Worm (Caenorhabditis elegans) whole organism, L1 larva: Measurements from ENCODE around the gene mlc-5.

Source experiments
- C16A3.4 ChIP-seq: fragments of 150-350 bp; optimal IDR thresholded peaks from 2 replicates; lab custom pipeline; 2014; ENCODE audit warnings: missing biosample characterization, missing genetic modification characterization
- Y116A8C.19 ChIP-seq: sonication (generic microtip); optimal IDR thresholded peaks from 2 replicates; lab custom pipeline; 2016; ENCODE audit warnings: missing compliant biosample characterization, missing genetic modification characterization, borderline replicate concordance
- aly-2 ChIP-seq: fragments of 150-350 bp; optimal IDR thresholded peaks from 2 replicates; lab custom pipeline; 2014; ENCODE audit warnings: missing biosample characterization, missing genetic modification characterization
- blmp-1 ChIP-seq: fragments of 150-350 bp; optimal IDR thresholded peaks from 2 replicates; lab custom pipeline; 2014; ENCODE audit warnings: missing biosample characterization, missing genetic modification characterization
- ceh-63 ChIP-seq: fragments of 200-800 bp; sonication (Bioruptor generic); optimal IDR thresholded peaks from 2 replicates; lab custom pipeline; 2018; ENCODE audit warnings: mild to moderate bottlenecking, missing genetic modification characterization, missing compliant biosample characterization
- ceh-88 ChIP-seq: fragments of 200-800 bp; sonication (Bioruptor generic); IDR thresholded peaks from 2 replicates; pipeline ENCODE4 v1.3.6; 2022; ENCODE audit warnings: missing genetic modification characterization, missing compliant biosample characterization
- ces-1 ChIP-seq: fragments of 150-350 bp; optimal IDR thresholded peaks from 2 replicates; lab custom pipeline; 2014; ENCODE audit warnings: missing biosample characterization, missing genetic modification reagents, missing genetic modification characterization
- efl-1 ChIP-seq, 4 experiments: fragments of 150-350 bp; optimal IDR thresholded peaks in 3 of 4; peaks in 1 of 4; 1 replicate in 1 of 4; 2 replicates in 3 of 4; lab custom pipeline; 2014; ENCODE audit warnings: missing biosample characterization in 2 of 4, missing genetic modification characterization in 2 of 4, missing genetic modification reagents in 2 of 4
- efl-3 ChIP-seq: fragments of 200-800 bp; sonication (Bioruptor generic); optimal IDR thresholded peaks from 2 replicates; lab custom pipeline; 2018; ENCODE audit warnings: mild to moderate bottlenecking, missing genetic modification characterization, missing compliant biosample characterization
- egl-13 ChIP-seq: sonication (generic microtip); optimal IDR thresholded peaks from 2 replicates; lab custom pipeline; 2016; ENCODE audit warnings: missing genotype, missing genetic modification reagents, missing genetic modification characterization, missing compliant biosample characterization
- egl-27 ChIP-seq, 2 experiments: fragments of 150-350 bp in 1 of 2; sonication (generic microtip); optimal IDR thresholded peaks; 3 replicates each; lab custom pipeline; 2017 to 2018; ENCODE audit warnings: missing biosample characterization in 2 of 2, missing genetic modification characterization in 2 of 2, missing genetic modification reagents in 2 of 2
- fkh-10 ChIP-seq: sonication (generic microtip); optimal IDR thresholded peaks from 2 replicates; lab custom pipeline; 2017; ENCODE audit warnings: missing biosample characterization, missing genetic modification reagents, missing genetic modification characterization
- fos-1 ChIP-seq: fragments of 150-350 bp; optimal IDR thresholded peaks from 2 replicates; lab custom pipeline; 2014; ENCODE audit warnings: missing biosample characterization, missing genetic modification characterization
- irx-1 ChIP-seq: sonication (generic microtip); optimal IDR thresholded peaks from 2 replicates; lab custom pipeline; 2016; ENCODE audit warnings: missing genetic modification characterization, missing compliant biosample characterization
- isw-1 ChIP-seq: fragments of 200-800 bp; sonication (Bioruptor generic); IDR thresholded peaks from 2 replicates; pipeline ENCODE4 v1.3.6; 2022; ENCODE audit warnings: missing genetic modification characterization, missing compliant biosample characterization
- jun-1 ChIP-seq: fragments of 150-350 bp; optimal IDR thresholded peaks from 2 replicates; lab custom pipeline; 2014; ENCODE audit warnings: missing biosample characterization, missing genetic modification reagents, missing genetic modification characterization
- lin-14 ChIP-seq: fragments of 200-800 bp; sonication (Bioruptor generic); optimal IDR thresholded peaks from 2 replicates; lab custom pipeline; 2018; ENCODE audit warnings: mild to moderate bottlenecking, missing genetic modification characterization, moderate library complexity, missing compliant biosample characterization
- lin-39 ChIP-seq: fragments of 150-350 bp; optimal IDR thresholded peaks from 2 replicates; lab custom pipeline; 2014; ENCODE audit warnings: missing biosample characterization, missing genetic modification reagents, missing genetic modification characterization
- lsy-2 ChIP-seq, 2 experiments: fragments of 150-350 bp; optimal IDR thresholded peaks; 2 replicates each; lab custom pipeline; 2014; ENCODE audit warnings: missing biosample characterization in 2 of 2, missing genetic modification characterization in 2 of 2
- mab-9 ChIP-seq: fragments of 200-800 bp; sonication (Bioruptor generic); IDR thresholded peaks from 2 replicates; pipeline ENCODE4 v1.3.6; 2022; ENCODE audit warnings: missing genetic modification reagents, missing genetic modification characterization, missing compliant biosample characterization
- nhr-12 ChIP-seq: sonication (generic microtip); optimal IDR thresholded peaks from 2 replicates; lab custom pipeline; 2017; ENCODE audit warnings: missing biosample characterization, missing genetic modification characterization
- nhr-20 ChIP-seq: sonication (generic microtip); optimal IDR thresholded peaks from 2 replicates; lab custom pipeline; 2016; ENCODE audit warnings: mild to moderate bottlenecking, missing genetic modification characterization, missing compliant biosample characterization
- nhr-76 ChIP-seq: sonication (generic microtip); optimal IDR thresholded peaks from 2 replicates; lab custom pipeline; 2017; ENCODE audit warnings: missing biosample characterization, missing genetic modification characterization
- nhr-85 ChIP-seq: sonication (generic microtip); peaks from one replicate; lab custom pipeline; 2016; ENCODE audit warnings: missing genetic modification characterization, inconsistent platforms, missing compliant biosample characterization
- nhr-90 ChIP-seq: sonication (generic microtip); optimal IDR thresholded peaks from 2 replicates; lab custom pipeline; 2016; ENCODE audit warnings: mild to moderate bottlenecking, missing genetic modification characterization, missing compliant biosample characterization; ENCODE audit not compliant: poor library complexity
- pag-3 ChIP-seq: sonication (generic microtip); optimal IDR thresholded peaks from 2 replicates; lab custom pipeline; 2017; ENCODE audit warnings: missing genetic modification characterization, mild to moderate bottlenecking, missing compliant biosample characterization, antibody characterized with exemption, borderline replicate concordance; ENCODE audit not compliant: insufficient read depth
- pqm-1 ChIP-seq: sonication (generic microtip); optimal IDR thresholded peaks from 3 replicates; lab custom pipeline; 2017; ENCODE audit warnings: missing biosample characterization, missing genetic modification characterization
- rnt-1 ChIP-seq: sonication (generic microtip); optimal IDR thresholded peaks from 2 replicates; lab custom pipeline; 2016; ENCODE audit warnings: mild to moderate bottlenecking, missing genetic modification characterization, moderate library complexity, missing compliant biosample characterization
- skn-1 ChIP-seq: fragments of 150-350 bp; optimal IDR thresholded peaks from 2 replicates; lab custom pipeline; 2014; ENCODE audit warnings: missing biosample characterization, missing genetic modification characterization
- snpc-4 ChIP-seq: fragments of 150-350 bp; optimal IDR thresholded peaks from 2 replicates; lab custom pipeline; 2014; ENCODE audit warnings: missing biosample characterization, missing genetic modification characterization
- snu-23 ChIP-seq: sonication (generic microtip); optimal IDR thresholded peaks from 2 replicates; lab custom pipeline; 2016; ENCODE audit warnings: missing genetic modification characterization, missing compliant biosample characterization
- sup-37 ChIP-seq: fragments of 200-800 bp; sonication (Bioruptor generic); optimal IDR thresholded peaks from 2 replicates; lab custom pipeline; 2018; ENCODE audit warnings: mild to moderate bottlenecking, missing genetic modification characterization, missing compliant biosample characterization
- tbx-2 ChIP-seq: sonication (generic microtip); optimal IDR thresholded peaks from 2 replicates; lab custom pipeline; 2016; ENCODE audit warnings: missing genetic modification characterization, missing compliant biosample characterization
- tlp-1 ChIP-seq: fragments of 150-350 bp; optimal IDR thresholded peaks from 2 replicates; lab custom pipeline; 2014; ENCODE audit warnings: missing biosample characterization, missing genetic modification characterization
- unc-130 ChIP-seq: fragments of 150-350 bp; optimal IDR thresholded peaks from 2 replicates; lab custom pipeline; 2017; ENCODE audit warnings: missing biosample characterization, missing genetic modification characterization, inconsistent platforms
- unc-86 ChIP-seq: sonication (generic microtip); optimal IDR thresholded peaks from 2 replicates; lab custom pipeline; 2016; ENCODE audit warnings: missing genetic modification characterization, missing compliant biosample characterization
- unc-98 ChIP-seq: fragments of 200-800 bp; sonication (Bioruptor generic); IDR thresholded peaks from 2 replicates; pipeline ENCODE4 v1.3.6; 2022; ENCODE audit warnings: missing genetic modification characterization, missing compliant biosample characterization
- zag-1 ChIP-seq: fragments of 150-350 bp; optimal IDR thresholded peaks from 2 replicates; lab custom pipeline; 2014; ENCODE audit warnings: missing biosample characterization, missing genetic modification characterization
- ztf-11 ChIP-seq, 2 experiments: sonication (generic microtip); optimal IDR thresholded peaks; 2 replicates each; lab custom pipeline; 2016 to 2017; ENCODE audit warnings: missing genetic modification characterization in 2 of 2, missing biosample characterization in 1 of 2, missing compliant biosample characterization in 1 of 2

mlc-5 gene

DNA sequence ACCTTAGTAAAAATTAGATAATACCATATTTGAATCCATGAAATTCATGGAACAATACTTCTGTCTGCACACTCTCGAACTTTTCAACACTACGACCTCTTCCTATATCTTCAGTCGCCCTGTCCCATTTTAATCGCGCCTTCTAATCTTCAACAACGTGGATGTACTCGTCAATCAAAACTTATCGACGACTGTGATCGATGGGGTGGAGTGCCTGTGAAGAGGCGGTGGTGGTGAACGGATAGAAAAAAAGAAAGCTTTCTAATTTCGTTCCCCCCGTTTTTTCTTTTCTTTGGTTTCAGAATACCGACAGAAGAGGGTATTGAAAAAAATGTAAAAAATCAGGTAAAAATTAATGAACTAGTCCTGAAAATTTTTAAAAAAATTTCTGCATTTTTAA is 35.9 kb downstream of the mlc-5 start:
- no peak for TF ChIP-seq tlp-1
- TF ChIP-seq ceh-88 (GFP tag; lab: Robert Waterston, UW): no peak
- no peak for TF ChIP-seq rnt-1 (tag; lab: Kevin White, UChicago)
- no peak for TF ChIP-seq ceh-63 (GFP tag; lab: Kevin White, UChicago)
- TF ChIP-seq mab-9 (GFP tag; lab: Robert Waterston, UW): no peak
- no peak for TF ChIP-seq sup-37 (GFP tag; lab: Kevin White, UChicago)
- TF ChIP-seq snpc-4: no peak
- peak; percentile 35 for TF ChIP-seq lin-14 (GFP tag; lab: Kevin White, UChicago)
- no peak for TF ChIP-seq ces-1 (GFP tag; lab: Kevin White, UChicago)
- TF ChIP-seq zag-1 (tag; lab: Kevin White, UChicago): no peak
- TF ChIP-seq isw-1 (GFP tag; lab: Robert Waterston, UW): no peak
- no peak for TF ChIP-seq fos-1 (tag; lab: Kevin White, UChicago)
- TF ChIP-seq blmp-1: peak; percentile 78

DNA sequence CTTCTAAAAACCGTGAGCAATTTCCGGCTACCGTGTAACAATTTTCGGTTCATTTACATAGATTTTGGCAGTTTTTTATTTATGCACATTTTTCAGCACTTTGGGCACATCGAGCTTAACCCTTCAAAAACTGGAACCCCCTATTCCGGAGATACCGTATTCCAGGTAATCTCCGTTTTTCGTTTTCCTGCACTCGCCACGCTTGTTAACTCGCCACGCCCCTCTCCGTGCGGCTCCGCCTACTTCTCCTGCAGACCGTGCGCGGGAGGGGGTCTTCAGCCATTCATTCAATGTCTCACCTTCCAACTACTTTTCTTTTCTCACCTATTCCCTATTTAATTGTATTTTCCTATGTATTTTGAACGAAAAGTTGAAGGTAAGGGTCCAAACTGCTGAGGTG is 37.0 kb downstream of the mlc-5 start:
- TF ChIP-seq zag-1 (tag; lab: Kevin White, UChicago): no peak
- TF ChIP-seq efl-1 (optimal IDR thresholded peaks at IDR 0.05; lab: Kevin White, UChicago): no peak
- peak in 1 of 2 experiments; percentile 85 for TF ChIP-seq efl-1 (GFP tag; optimal IDR thresholded peaks at IDR 0.05 in 1 of 2; lab: Kevin White, UChicago)
- peak; percentile 27 for TF ChIP-seq blmp-1
- TF ChIP-seq jun-1: no peak
- TF ChIP-seq, all 84 proteins: peak for 2

- TF ChIP-seq unc-98 (no peak), lsy-2 (tag; optimal IDR thresholded peaks at IDR 0.05; lab: Kevin White, UChicago) (peak in 1 of 2 experiments; percentile 25)
- TF ChIP-seq, all 84 proteins: peak for 1
These were observed 43.3 kb downstream of the mlc-5 start for ce11 chrIII:13666406-13666805.

- TF ChIP-seq efl-1 (optimal IDR thresholded peaks at IDR 0.05; lab: Kevin White, UChicago): no peak
- peak in 1 of 2 experiments; percentile 37 for TF ChIP-seq efl-1 (GFP tag; optimal IDR thresholded peaks at IDR 0.05 in 1 of 2; lab: Kevin White, UChicago)
- no peak for TF ChIP-seq pqm-1 (tag; lab: Kevin White, UChicago)
These were observed 44.6 kb downstream of the mlc-5 start, which contains the start of gene flp-15 for ce11 chrIII:13667739-13668138. Gene flp-15 (minus strand): TSS chrIII:13667839.

DNA sequence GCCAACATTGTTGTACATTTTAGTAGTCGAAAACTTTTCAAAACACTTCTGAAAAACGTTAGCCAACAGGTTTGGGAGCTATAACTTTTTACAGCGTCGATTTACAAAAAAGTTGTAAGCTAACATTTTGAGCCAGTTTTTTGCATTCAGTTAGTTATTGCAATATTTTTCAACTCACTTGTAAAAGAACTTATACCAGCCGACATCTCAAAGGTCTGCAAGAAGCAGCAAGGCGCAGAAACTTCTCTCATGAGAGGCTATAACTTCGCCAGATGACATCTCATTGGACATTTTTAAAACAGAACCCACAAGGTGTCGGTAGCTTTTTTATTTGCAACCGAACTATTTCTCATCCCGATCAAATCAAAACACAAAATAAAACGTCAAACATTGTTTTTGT is 46.4 kb downstream of the mlc-5 start:
- TF ChIP-seq efl-1 (optimal IDR thresholded peaks at IDR 0.05; lab: Kevin White, UChicago) (no peak), efl-1 (GFP tag; optimal IDR thresholded peaks at IDR 0.05 in 1 of 2; lab: Kevin White, UChicago) (peak in 1 of 2 experiments; percentile 15), ztf-11 (tag; optimal IDR thresholded peaks at IDR 0.05; lab: Kevin White, UChicago) (no peak)
- TF ChIP-seq, all 84 proteins: peak for 1

DNA sequence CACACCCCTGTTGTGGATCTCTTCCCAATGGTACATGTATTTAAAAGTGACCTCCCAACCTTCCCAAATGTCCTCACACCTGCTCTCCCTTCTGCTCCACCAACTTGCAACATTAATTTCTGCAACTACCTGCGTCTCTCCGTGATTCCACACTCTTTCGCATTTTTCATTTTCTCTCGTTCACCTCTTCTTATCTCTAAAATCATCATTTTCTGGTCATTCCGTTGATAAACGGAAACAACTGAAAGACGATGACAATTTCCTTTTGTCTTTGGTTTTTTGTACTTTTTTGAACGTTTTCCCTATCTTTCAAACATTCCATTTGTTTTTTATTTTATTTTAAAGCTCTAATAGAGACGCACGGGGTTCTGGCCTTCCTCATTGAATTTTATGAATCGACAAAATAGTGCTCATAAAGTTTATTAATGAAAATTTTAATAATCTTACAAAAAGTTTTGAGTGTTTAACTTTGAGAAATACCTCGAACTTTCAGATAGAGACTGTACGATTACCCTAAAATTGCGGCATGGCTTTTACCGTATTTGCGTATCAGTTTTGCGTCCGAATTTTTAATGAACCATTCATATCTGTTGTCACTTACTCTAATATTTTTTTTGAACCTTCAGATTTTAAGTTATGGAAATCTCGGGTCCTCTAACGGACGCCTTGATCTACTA is 49.7 kb downstream of the mlc-5 start, which contains the start of gene aqp-11:
TSS of gene aqp-11 (plus strand) at position 627 of the 677 bp plus-strand sequence.
- TF ChIP-seq jun-1 (no peak), pag-3 (tag; lab: Kevin White, UChicago) (no peak), nhr-20 (tag; lab: Kevin White, UChicago) (no peak), ceh-88 (GFP tag; lab: Robert Waterston, UW) (no peak), irx-1 (tag; lab: Kevin White, UChicago) (no peak), nhr-76 (no peak), unc-86 (tag; lab: Kevin White, UChicago) (no peak), tlp-1 (no peak), egl-13 (tag; lab: Kevin White, UChicago) (no peak), efl-1 (optimal IDR thresholded peaks at IDR 0.05; lab: Kevin White, UChicago) (peak in 1 of 2 experiments; percentile 13), efl-1 (GFP tag; optimal IDR thresholded peaks at IDR 0.05 in 1 of 2; lab: Kevin White, UChicago) (no peak), aly-2 (no peak), efl-3 (GFP tag; lab: Kevin White, UChicago) (no peak), C16A3.4 (no peak), rnt-1 (tag; lab: Kevin White, UChicago) (no peak), egl-27 (tag; optimal IDR thresholded peaks at IDR 0.05; lab: Kevin White, UChicago) (no peak), nhr-90 (tag; lab: Kevin White, UChicago) (no peak), lin-39 (tag; lab: Kevin White, UChicago) (no peak), fkh-10 (GFP tag; lab: Kevin White, UChicago) (no peak), tbx-2 (no peak), ceh-63 (GFP tag; lab: Kevin White, UChicago) (no peak), snu-23 (GFP tag; lab: Kevin White, UChicago) (peak; percentile 11), skn-1 (tag; lab: Kevin White, UChicago) (peak; percentile 96), nhr-12 (tag; lab: Kevin White, UChicago) (no peak), ces-1 (GFP tag; lab: Kevin White, UChicago) (no peak), Y116A8C.19 (tag; lab: Kevin White, UChicago) (no peak), nhr-85 (tag; lab: Kevin White, UChicago) (peak; percentile 29), unc-130 (tag; lab: Kevin White, UChicago) (no peak)
